Fruit fly (Drosophila melanogaster) whole organism: ENCODE data around the gene fz4.

Experiments
- CG8478 ChIP-seq: fragments of >200 bp; optimal IDR thresholded peaks from 2 replicates; lab custom pipeline; 2018; ENCODE audit warnings: inconsistent platforms
- psq ChIP-seq: fragments of >200 bp; optimal IDR thresholded peaks from 2 replicates; lab custom pipeline; 2017
- usp ChIP-seq: fragments of >200 bp; optimal IDR thresholded peaks from 2 replicates; lab custom pipeline; 2017; ENCODE audit warnings: missing biosample characterization, missing genetic modification characterization, mixed read lengths

- no peak for TF ChIP-seq usp (GFP tag; lab: Kevin White, UChicago)
- no peak for TF ChIP-seq psq (lab: Kevin White, UChicago)
- no peak for TF ChIP-seq CG8478
These were observed 769 bp upstream of the fz4 start for dm6 chrX:7110890-7111289.
